Fruit fly (Drosophila melanogaster) whole organism, adult: Measurements from ENCODE around the gene CtsL4.

Experiments
- CG5204 ChIP-seq: fragments of 200-800 bp; sonication (Bioruptor generic); optimal IDR thresholded peaks from 2 replicates; lab custom pipeline; 2016; ENCODE audit warnings: missing biosample characterization, missing genetic modification characterization
- cic ChIP-seq: fragments of 200-800 bp; sonication (Bioruptor generic); optimal IDR thresholded peaks from 2 replicates; lab custom pipeline; 2017; ENCODE audit warnings: missing biosample characterization, mild to moderate bottlenecking, missing genetic modification characterization, moderate library complexity
- kay ChIP-seq: fragments of 200-800 bp; sonication (Bioruptor generic); peaks from one replicate; lab custom pipeline; 2016; ENCODE audit warnings: missing biosample characterization, missing genetic modification characterization, borderline replicate concordance

The CtsL4 gene

DNA sequence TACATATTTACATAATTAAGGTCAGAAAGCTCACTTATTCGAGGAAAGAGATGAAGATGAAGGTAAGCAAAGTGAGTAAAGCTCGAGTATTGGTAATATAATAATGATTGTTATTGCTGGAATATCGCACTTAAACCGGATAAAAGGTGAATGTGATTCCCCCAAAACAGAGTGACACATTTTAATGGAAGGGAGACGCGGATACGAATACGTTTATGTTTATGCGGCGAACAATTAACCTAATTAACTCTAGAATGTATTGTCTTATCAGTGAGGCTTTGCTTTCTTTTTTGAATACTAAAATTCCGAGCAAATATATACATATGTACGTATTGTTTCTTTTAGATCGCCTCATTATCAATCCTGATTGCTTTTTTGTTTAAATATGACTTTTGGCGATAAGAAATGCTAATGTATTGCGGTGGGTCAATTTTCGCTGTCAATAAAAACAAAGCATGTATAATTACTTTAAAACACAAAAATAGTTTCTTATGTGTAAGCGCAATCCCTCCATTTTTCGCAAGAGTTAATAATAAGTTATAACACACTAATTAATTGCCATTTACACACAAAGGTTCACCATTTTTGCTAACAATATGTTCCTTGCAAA lies 50.8 kb downstream of the CtsL4 start:
- TF ChIP-seq CG5204 (GFP tag; lab: Kevin White, UChicago) (no peak), kay (GFP tag; lab: Kevin White, UChicago) (peak; percentile 64), cic (no peak)
